Worm (Caenorhabditis elegans): Measurements from ENCODE around the gene F21D12.3.

Gene F21D12.3

DNA sequence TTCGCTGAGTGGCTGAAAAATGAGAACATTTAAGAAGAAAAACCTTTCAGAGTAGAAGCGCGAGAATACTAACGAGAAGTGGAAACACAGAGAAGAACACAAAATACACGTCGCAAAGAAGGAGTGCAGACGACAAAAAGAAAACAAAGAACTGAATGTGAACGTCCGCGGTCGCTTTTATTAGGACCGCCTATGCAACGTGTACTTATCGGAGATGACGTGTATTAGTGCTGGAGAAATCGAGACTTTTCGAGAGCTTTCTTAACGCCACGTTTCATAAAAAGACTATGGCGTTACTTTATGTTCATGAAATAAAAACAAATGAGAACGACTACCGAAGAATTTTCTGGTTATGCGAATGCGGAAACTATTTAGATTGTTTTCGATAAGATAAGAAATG, 28.7 kb upstream of the F21D12.3 start, which contains the start of gene hsp-4:
hsp-4 (minus strand) TSS at position 139 of the 400 bp plus-strand sequence.
- TF ChIP-seq ets-7 (tag; optimal IDR thresholded peaks at IDR 0.05) (no peak), F13C5.2 (tag; optimal IDR thresholded peaks at IDR 0.05) (no peak), flt-1 (GFP tag; IDR thresholded peaks at IDR 0.05) (no peak), ceh-36 (tag; optimal IDR thresholded peaks at IDR 0.05) (no peak), scrt-1 (GFP tag; IDR thresholded peaks at IDR 0.05) (no peak), tbx-37 (GFP tag; conservative IDR thresholded peaks at IDR 0.05) (no peak), sea-1 (GFP tag; conservative IDR thresholded peaks at IDR 0.05) (no peak), hmg-4 (GFP tag; optimal IDR thresholded peaks at IDR 0.05) (no peak), hnd-1 (tag; optimal IDR thresholded peaks at IDR 0.05) (no peak), tra-4 (tag; optimal IDR thresholded peaks at IDR 0.05) (no peak), B0310.2 (tag; optimal IDR thresholded peaks at IDR 0.05) (no peak), ceh-13 (GFP tag; optimal IDR thresholded peaks at IDR 0.05) (no peak), aly-1 (tag; optimal IDR thresholded peaks at IDR 0.05) (no peak), hmbx-1 (tag; optimal IDR thresholded peaks at IDR 0.05) (no peak), tbx-11 (GFP tag; IDR thresholded peaks at IDR 0.05) (no peak), pes-1 (GFP tag; IDR thresholded peaks at IDR 0.05) (no peak)

ce11 chrII:7348063-7348462, 24.2 kb upstream of the F21D12.3 start:
- TF ChIP-seq tbx-37 (GFP tag; conservative IDR thresholded peaks at IDR 0.05): no peak
- no peak for TF ChIP-seq scrt-1 (GFP tag; IDR thresholded peaks at IDR 0.05)
- no peak for TF ChIP-seq ets-7 (tag; optimal IDR thresholded peaks at IDR 0.05)
- TF ChIP-seq hmg-4 (GFP tag; optimal IDR thresholded peaks at IDR 0.05): no peak
- no peak for TF ChIP-seq tbx-11 (GFP tag; IDR thresholded peaks at IDR 0.05)
- TF ChIP-seq ceh-36 (tag; optimal IDR thresholded peaks at IDR 0.05): no peak
- TF ChIP-seq flt-1 (GFP tag; IDR thresholded peaks at IDR 0.05): no peak
- TF ChIP-seq ceh-13 (GFP tag; optimal IDR thresholded peaks at IDR 0.05): no peak
- no peak for TF ChIP-seq pes-1 (GFP tag; IDR thresholded peaks at IDR 0.05)
- TF ChIP-seq hnd-1 (tag; optimal IDR thresholded peaks at IDR 0.05): no peak
- TF ChIP-seq F13C5.2 (tag; optimal IDR thresholded peaks at IDR 0.05): no peak
- TF ChIP-seq B0310.2 (tag; optimal IDR thresholded peaks at IDR 0.05): no peak
- TF ChIP-seq hmbx-1 (tag; optimal IDR thresholded peaks at IDR 0.05): no peak
- TF ChIP-seq sea-1 (GFP tag; conservative IDR thresholded peaks at IDR 0.05): no peak
- no peak for TF ChIP-seq aly-1 (tag; optimal IDR thresholded peaks at IDR 0.05)
- TF ChIP-seq ama-1 (optimal IDR thresholded peaks at IDR 0.05): no peak

DNA sequence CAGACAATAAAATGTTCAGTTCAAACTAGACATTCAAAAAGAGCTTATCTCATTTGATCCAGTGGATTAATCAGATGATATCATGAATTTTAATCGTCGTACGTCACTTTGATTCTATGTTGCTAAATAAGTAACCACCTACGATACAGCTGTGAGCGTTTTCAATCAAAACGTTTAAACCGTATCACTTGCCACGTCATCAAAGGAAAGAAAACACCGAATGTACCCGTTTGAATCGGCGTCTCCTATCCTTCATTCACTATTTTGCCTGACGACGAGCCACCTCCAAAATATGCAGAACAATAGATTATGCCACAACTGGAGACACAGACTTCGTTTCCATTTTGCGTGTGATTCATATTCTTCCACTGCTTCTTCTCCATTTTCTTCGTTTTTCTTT, 22.0 kb upstream of the F21D12.3 start:
- no peak for TF ChIP-seq ceh-13 (GFP tag; optimal IDR thresholded peaks at IDR 0.05)
- no peak for TF ChIP-seq B0310.2 (tag; optimal IDR thresholded peaks at IDR 0.05)
- no peak for TF ChIP-seq hmg-4 (GFP tag; optimal IDR thresholded peaks at IDR 0.05)
- TF ChIP-seq aly-1 (tag; optimal IDR thresholded peaks at IDR 0.05): no peak
- no peak for TF ChIP-seq hmbx-1 (tag; optimal IDR thresholded peaks at IDR 0.05)
- TF ChIP-seq scrt-1 (GFP tag; IDR thresholded peaks at IDR 0.05): no peak
- no peak for TF ChIP-seq flt-1 (GFP tag; IDR thresholded peaks at IDR 0.05)
- no peak for TF ChIP-seq tbx-37 (GFP tag; conservative IDR thresholded peaks at IDR 0.05)
- no peak for TF ChIP-seq tra-4 (tag; optimal IDR thresholded peaks at IDR 0.05)
- no peak for TF ChIP-seq tbx-11 (GFP tag; IDR thresholded peaks at IDR 0.05)
- no peak for TF ChIP-seq hnd-1 (tag; optimal IDR thresholded peaks at IDR 0.05)
- no peak for TF ChIP-seq ceh-36 (tag; optimal IDR thresholded peaks at IDR 0.05)
- TF ChIP-seq ama-1 (optimal IDR thresholded peaks at IDR 0.05): no peak
- no peak for TF ChIP-seq pes-1 (GFP tag; IDR thresholded peaks at IDR 0.05)
- no peak for TF ChIP-seq sea-1 (GFP tag; conservative IDR thresholded peaks at IDR 0.05)
- TF ChIP-seq F13C5.2 (tag; optimal IDR thresholded peaks at IDR 0.05): no peak

DNA sequence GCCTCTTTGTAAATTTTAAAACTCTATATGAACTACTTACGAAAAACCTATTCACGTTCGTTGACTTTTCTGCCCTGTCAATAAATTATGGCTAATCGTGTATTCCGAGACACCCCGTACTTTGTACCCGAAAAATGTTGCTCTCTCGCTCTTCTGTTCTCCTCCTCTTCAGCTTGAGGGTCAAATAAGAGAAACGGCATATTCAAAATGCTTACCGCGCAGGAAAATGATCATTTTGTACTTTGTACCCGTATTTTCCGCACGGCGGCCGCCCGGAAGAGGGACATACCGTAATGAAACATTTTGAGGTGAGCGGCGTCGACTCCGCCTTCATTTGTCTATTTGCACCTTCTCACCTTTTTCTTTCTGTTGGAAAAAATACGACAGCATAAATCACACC, 19.8 kb upstream of the F21D12.3 start:
- no peak for TF ChIP-seq aly-1 (tag; optimal IDR thresholded peaks at IDR 0.05)
- no peak for TF ChIP-seq ets-7 (tag; optimal IDR thresholded peaks at IDR 0.05)
- TF ChIP-seq tra-4 (tag; optimal IDR thresholded peaks at IDR 0.05): no peak
- no peak for TF ChIP-seq sea-1 (GFP tag; conservative IDR thresholded peaks at IDR 0.05)
- no peak for TF ChIP-seq hmbx-1 (tag; optimal IDR thresholded peaks at IDR 0.05)
- TF ChIP-seq hnd-1 (tag; optimal IDR thresholded peaks at IDR 0.05): no peak
- TF ChIP-seq ceh-13 (GFP tag; optimal IDR thresholded peaks at IDR 0.05): no peak
- no peak for TF ChIP-seq ceh-36 (tag; optimal IDR thresholded peaks at IDR 0.05)
- TF ChIP-seq F13C5.2 (tag; optimal IDR thresholded peaks at IDR 0.05): no peak
- no peak for TF ChIP-seq tbx-11 (GFP tag; IDR thresholded peaks at IDR 0.05)
- no peak for TF ChIP-seq B0310.2 (tag; optimal IDR thresholded peaks at IDR 0.05)
- no peak for TF ChIP-seq tbx-37 (GFP tag; conservative IDR thresholded peaks at IDR 0.05)
- TF ChIP-seq pes-1 (GFP tag; IDR thresholded peaks at IDR 0.05): no peak
- no peak for TF ChIP-seq scrt-1 (GFP tag; IDR thresholded peaks at IDR 0.05)
- TF ChIP-seq flt-1 (GFP tag; IDR thresholded peaks at IDR 0.05): no peak
- no peak for TF ChIP-seq ama-1 (optimal IDR thresholded peaks at IDR 0.05)
- no peak for TF ChIP-seq hmg-4 (GFP tag; optimal IDR thresholded peaks at IDR 0.05)

DNA sequence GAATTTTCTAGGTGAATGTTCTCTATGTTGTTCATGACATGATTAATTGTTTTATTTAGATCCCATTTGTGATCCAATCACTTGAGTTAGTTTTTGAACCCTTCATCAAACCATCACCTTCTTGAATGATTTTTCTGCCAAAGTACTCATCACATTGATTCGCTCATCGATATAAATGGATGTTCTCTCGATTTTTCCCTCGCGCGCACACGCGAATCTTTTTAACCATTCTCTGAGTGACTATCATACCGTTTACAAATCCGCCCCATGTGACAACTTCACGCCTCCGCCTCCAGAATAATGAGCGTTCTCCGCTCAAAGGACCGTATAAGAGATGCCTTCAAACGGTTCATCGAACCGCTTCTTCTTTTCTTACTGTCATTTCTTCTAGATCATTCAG, 19.1 kb upstream of the F21D12.3 start:
- TF ChIP-seq tra-4 (tag; optimal IDR thresholded peaks at IDR 0.05) (no peak), pes-1 (GFP tag; IDR thresholded peaks at IDR 0.05) (no peak), F13C5.2 (tag; optimal IDR thresholded peaks at IDR 0.05) (no peak)

DNA sequence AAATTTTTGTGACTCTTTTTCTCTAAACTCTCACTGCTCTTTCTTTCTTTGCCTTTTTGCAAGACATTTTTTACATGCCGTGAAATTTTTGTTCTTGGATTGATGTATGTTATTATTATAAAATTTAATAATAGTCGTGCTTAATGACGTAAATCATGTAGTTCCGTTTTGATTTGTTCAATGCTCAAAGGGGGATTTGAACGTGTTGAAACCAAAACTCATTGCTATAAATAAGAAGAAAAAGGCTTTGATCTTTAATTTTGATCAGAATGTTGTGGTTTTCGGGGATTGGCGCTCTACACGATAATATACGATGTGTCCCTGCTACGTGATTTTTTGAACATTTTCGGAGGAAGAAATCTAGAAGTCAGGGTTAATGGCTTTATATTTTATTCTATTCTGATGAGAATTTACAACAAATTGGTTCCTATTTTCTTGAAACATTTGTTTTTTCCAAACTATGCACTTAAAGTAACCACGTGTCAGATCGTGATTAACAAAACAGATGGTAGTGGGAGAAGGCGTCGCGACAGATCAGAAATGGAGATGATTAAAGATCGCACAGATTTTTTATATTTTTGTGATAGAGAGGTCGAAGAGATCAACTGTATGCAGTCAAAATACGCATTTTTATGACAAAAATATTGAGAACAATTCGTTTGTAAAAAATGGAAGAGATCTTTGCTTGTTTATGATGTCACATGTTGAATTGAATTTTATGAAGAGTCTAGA, 17.9 kb upstream of the F21D12.3 start:
- TF ChIP-seq B0310.2 (tag; optimal IDR thresholded peaks at IDR 0.05): no peak

DNA sequence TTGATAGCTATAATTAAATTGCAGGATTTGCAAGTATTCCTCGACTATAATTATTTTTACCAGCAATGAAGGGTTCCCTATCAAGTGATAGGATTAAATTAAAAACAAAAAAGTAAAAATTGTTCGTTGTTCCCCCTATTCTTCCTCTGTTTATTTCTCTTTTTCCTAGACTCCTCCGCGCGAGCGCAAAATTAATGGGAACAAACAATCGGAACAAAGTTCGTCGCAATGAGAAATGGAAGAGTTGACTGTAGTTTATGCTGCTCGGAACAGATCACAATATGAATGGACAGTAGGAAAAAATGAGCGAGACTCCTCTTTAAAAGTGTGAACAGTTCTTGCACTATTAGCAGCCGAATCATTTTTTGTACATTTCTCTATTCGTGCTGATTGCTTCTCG, 16.9 kb upstream of the F21D12.3 start:
- TF ChIP-seq sea-1 (GFP tag; conservative IDR thresholded peaks at IDR 0.05) (no peak), F13C5.2 (tag; optimal IDR thresholded peaks at IDR 0.05) (no peak), hnd-1 (tag; optimal IDR thresholded peaks at IDR 0.05) (no peak), B0310.2 (tag; optimal IDR thresholded peaks at IDR 0.05) (no peak), hmg-4 (GFP tag; optimal IDR thresholded peaks at IDR 0.05) (no peak), ceh-36 (tag; optimal IDR thresholded peaks at IDR 0.05) (no peak), tra-4 (tag; optimal IDR thresholded peaks at IDR 0.05) (no peak), ets-7 (tag; optimal IDR thresholded peaks at IDR 0.05) (no peak), scrt-1 (GFP tag; IDR thresholded peaks at IDR 0.05) (no peak)

Measured in whole organism, early embryonic.